Fruit fly (Drosophila melanogaster): Measurements from ENCODE around the gene Oga.

Gene Oga

DNA sequence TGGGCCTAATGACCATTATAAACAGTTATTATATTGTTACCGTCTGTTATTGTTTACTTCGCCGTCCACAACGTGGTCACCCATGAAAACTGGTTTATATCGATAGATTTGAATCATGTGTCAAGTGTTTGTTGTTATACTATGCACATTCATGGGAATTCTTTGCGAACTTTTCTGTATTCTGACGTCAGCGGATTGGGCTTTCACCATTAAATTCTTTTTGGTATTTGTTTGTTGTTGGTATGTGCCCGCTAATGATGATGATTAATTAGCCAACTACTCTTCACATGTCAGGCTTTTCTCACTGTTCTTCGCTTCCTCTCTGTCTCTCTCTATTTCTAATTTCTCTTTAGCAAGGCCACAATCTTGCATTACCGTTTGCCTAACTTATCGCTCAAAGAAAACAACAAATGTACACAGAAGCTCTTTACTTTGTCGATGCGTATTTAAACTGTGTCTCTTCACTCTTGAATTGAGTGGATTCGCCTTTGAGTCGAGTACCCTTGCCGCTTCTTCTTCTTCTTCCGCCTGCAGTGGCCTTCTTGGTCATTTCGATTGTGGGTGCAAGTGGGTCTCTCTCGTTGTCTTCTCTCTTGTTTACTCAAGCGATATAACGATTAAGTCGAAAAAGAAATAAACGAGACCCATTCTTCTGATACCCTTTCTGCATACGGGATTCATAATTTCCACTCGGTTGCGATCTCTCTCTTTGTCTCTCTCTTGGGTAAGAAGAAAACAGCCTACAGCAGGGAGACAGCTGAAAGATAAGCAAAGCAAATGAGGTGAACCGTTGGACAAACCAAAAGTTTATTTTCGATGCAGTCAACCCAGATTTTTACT is 15.0 kb upstream of the Oga start (continued):
- TF ChIP-seq CG11696 (GFP tag; IDR thresholded peaks at IDR 0.05) (peak; percentile 27; the same call in 1 of the 2 replicates), sna (GFP tag; IDR thresholded peaks at IDR 0.05; ENCODE audit: partially characterized antibody) (no peak), cad (GFP tag; optimal IDR thresholded peaks at IDR 0.05) (no peak), br (optimal IDR thresholded peaks at IDR 0.05) (no peak), CoRest (tag; optimal IDR thresholded peaks at IDR 0.05) (no peak), slbo (GFP tag; IDR thresholded peaks at IDR 0.05) (no peak), hb (GFP tag; IDR thresholded peaks at IDR 0.05; ENCODE audit: partially characterized antibody) (no peak), Hey (tag; optimal IDR thresholded peaks at IDR 0.05) (peak; percentile 53), unc-4 (GFP tag; IDR thresholded peaks at IDR 0.05; ENCODE audit: partially characterized antibody) (0 out of 2 replicates have a peak, but pooled peaks have one; percentile 26), CG14441 (GFP tag; IDR thresholded peaks at IDR 0.05) (no peak), Ets97D (GFP tag; optimal IDR thresholded peaks at IDR 0.05) (no peak), CG6813 (GFP tag; optimal IDR thresholded peaks at IDR 0.05) (peak; percentile 79), Nf-YA (GFP tag; IDR thresholded peaks at IDR 0.05) (no peak), CG6254 (GFP tag; optimal IDR thresholded peaks at IDR 0.05) (peak; percentile 64), pnt (GFP tag; optimal IDR thresholded peaks at IDR 0.05) (no peak), B-H1 (GFP tag; IDR thresholded peaks at IDR 0.05) (no peak; the same call in 2 of the 3 replicates), inv (GFP tag; IDR thresholded peaks at IDR 0.05; ENCODE audit: partially characterized antibody) (no peak), pfk (GFP tag; optimal IDR thresholded peaks at IDR 0.05) (peak; percentile 86), CG17186 (GFP tag; optimal IDR thresholded peaks at IDR 0.05) (no peak), Lim3 (GFP tag; IDR thresholded peaks at IDR 0.05) (no peak), her (GFP tag; optimal IDR thresholded peaks at IDR 0.05) (no peak), Ada2b (GFP tag; IDR thresholded peaks at IDR 0.05) (no peak), gfzf (GFP tag; optimal IDR thresholded peaks at IDR 0.05) (no peak), CG31388 (GFP tag; optimal IDR thresholded peaks at IDR 0.05) (no peak), kni (GFP tag; optimal IDR thresholded peaks at IDR 0.05) (peak; percentile 99), CG12071 (GFP tag; optimal IDR thresholded peaks at IDR 0.05) (peak; percentile 85), CG33557 (GFP tag; optimal IDR thresholded peaks at IDR 0.05) (peak; percentile 95), unpg (GFP tag; optimal IDR thresholded peaks at IDR 0.05) (peak; percentile 67), CG1647 (GFP tag; optimal IDR thresholded peaks at IDR 0.05) (no peak), Neu2 (GFP tag; optimal IDR thresholded peaks at IDR 0.05; ENCODE audit: borderline replicate concordance) (no peak), pzg (GFP tag; optimal IDR thresholded peaks at IDR 0.05) (no peak), CG4854 (GFP tag; optimal IDR thresholded peaks at IDR 0.05) (no peak), Xbp1 (GFP tag; optimal IDR thresholded peaks at IDR 0.05) (no peak), oc (tag; optimal IDR thresholded peaks at IDR 0.05) (no peak), CG11085 (GFP tag; IDR thresholded peaks at IDR 0.05) (no peak), CG9609 (GFP tag; optimal IDR thresholded peaks at IDR 0.05) (no peak), cato (GFP tag; optimal IDR thresholded peaks at IDR 0.05; ENCODE audit: borderline replicate concordance) (no peak), GATAe (GFP tag; conservative IDR thresholded peaks at IDR 0.05) (no peak), peb (GFP tag; IDR thresholded peaks at IDR 0.05) (no peak), CG4404 (GFP tag; IDR thresholded peaks at IDR 0.05) (no peak), lmd (GFP tag; IDR thresholded peaks at IDR 0.05) (no peak), CG13123 (GFP tag; optimal IDR thresholded peaks at IDR 0.05) (no peak), Mad (GFP tag; optimal IDR thresholded peaks at IDR 0.05) (no peak), Rx (GFP tag; IDR thresholded peaks at IDR 0.05) (no peak), Spps (tag; optimal IDR thresholded peaks at IDR 0.05) (peak; percentile 66), CG13894 (tag; optimal IDR thresholded peaks at IDR 0.05) (no peak), Atf-2 (GFP tag; optimal IDR thresholded peaks at IDR 0.05) (no peak), CG14050 (GFP tag; IDR thresholded peaks at IDR 0.05) (no peak; the same call in 2 of the 3 replicates), crp (GFP tag; optimal IDR thresholded peaks at IDR 0.05) (no peak)
